Worm (Caenorhabditis elegans) whole organism, young adult: ENCODE results near the gene F25B5.5.

ENCODE experiments used
- B0019.2 ChIP-seq: fragments of 200-800 bp; sonication (Bioruptor generic); conservative IDR thresholded peaks from 2 replicates; pipeline ENCODE4 v1.3.6; 2022; ENCODE audit warnings: missing genetic modification reagents, missing genetic modification characterization, missing compliant biosample characterization
- C17E4.6 ChIP-seq: fragments of 200-800 bp; sonication (Bioruptor generic); IDR thresholded peaks from 2 replicates; pipeline ENCODE4 v1.3.6; 2022; ENCODE audit warnings: missing genetic modification reagents, missing genetic modification characterization, missing compliant biosample characterization
- F33H1.4 ChIP-seq: fragments of 200-800 bp; sonication (Bioruptor generic); IDR thresholded peaks from 2 replicates; pipeline ENCODE4 v1.3.6; 2022; ENCODE audit warnings: missing genetic modification reagents, missing genetic modification characterization, missing compliant biosample characterization
- F49E8.2 ChIP-seq: sonication (generic microtip); optimal IDR thresholded peaks from 3 replicates; lab custom pipeline; 2017; ENCODE audit warnings: missing genetic modification characterization, mild to moderate bottlenecking, missing compliant biosample characterization, antibody characterized with exemption, moderate library complexity; ENCODE audit not compliant: insufficient read depth
- F52B5.7 ChIP-seq: sonication (generic microtip); optimal IDR thresholded peaks from 2 replicates; lab custom pipeline; 2016; ENCODE audit warnings: mild to moderate bottlenecking, missing genetic modification characterization, missing compliant biosample characterization
- F55B11.4 ChIP-seq: sonication (generic microtip); optimal IDR thresholded peaks from 2 replicates; lab custom pipeline; 2016; ENCODE audit warnings: missing compliant biosample characterization, missing genetic modification characterization, borderline replicate concordance; ENCODE audit not compliant: insufficient read depth
- K11D2.4 ChIP-seq: fragments of 200-800 bp; sonication (Bioruptor generic); IDR thresholded peaks from 2 replicates; pipeline ENCODE4 v1.3.6; 2022; ENCODE audit warnings: missing genetic modification reagents, missing genetic modification characterization, missing compliant biosample characterization
- Y53G8AR.9 ChIP-seq: fragments of 200-800 bp; sonication (Bioruptor generic); conservative IDR thresholded peaks from 2 replicates; pipeline ENCODE4 v1.3.6; 2022; ENCODE audit warnings: missing genetic modification reagents, missing genetic modification characterization, missing compliant biosample characterization
- Y56A3A.18 ChIP-seq: fragments of 200-800 bp; sonication (Bioruptor generic); IDR thresholded peaks from 2 replicates; pipeline ENCODE4 v1.3.6; 2022; ENCODE audit warnings: missing genetic modification reagents, missing genetic modification characterization, missing compliant biosample characterization
- Y95B8A.8 ChIP-seq: fragments of 200-800 bp; sonication (Bioruptor generic); IDR thresholded peaks from 2 replicates; pipeline ENCODE4 v1.3.6; 2022; ENCODE audit warnings: missing genetic modification reagents, missing genetic modification characterization, missing compliant biosample characterization
- ZK185.1 ChIP-seq: sonication (generic microtip); optimal IDR thresholded peaks from 2 replicates; lab custom pipeline; 2016; ENCODE audit warnings: mild to moderate bottlenecking, missing genetic modification characterization, missing compliant biosample characterization; ENCODE audit not compliant: poor library complexity, severe bottlenecking
- ama-1 ChIP-seq, 3 experiments: fragments of 150-350 bp in 1 of 3; sonication (generic microtip) in 2 of 3; optimal IDR thresholded peaks; 2 replicates each; lab custom pipeline; 2014 to 2018; ENCODE audit warnings: missing biosample characterization in 2 of 3, missing genetic modification characterization in 2 of 3, missing genetic modification reagents in 2 of 3
- aptf-3 ChIP-seq: fragments of 200-800 bp; sonication (Bioruptor generic); IDR thresholded peaks from 2 replicates; pipeline ENCODE4 v1.3.6; 2022; ENCODE audit warnings: missing genetic modification characterization, missing compliant biosample characterization
- attf-3 ChIP-seq: fragments of 200-800 bp; sonication (Bioruptor generic); conservative IDR thresholded peaks from 2 replicates; pipeline ENCODE4 v1.3.6; 2022; ENCODE audit warnings: missing genetic modification reagents, missing genetic modification characterization, missing compliant biosample characterization
- bed-1 ChIP-seq: fragments of 200-800 bp; sonication (Bioruptor generic); IDR thresholded peaks from 2 replicates; pipeline ENCODE4 v1.3.6; 2022; ENCODE audit warnings: missing genetic modification reagents, missing genetic modification characterization, missing compliant biosample characterization
- cebp-2 ChIP-seq: fragments of 200-800 bp; sonication (Bioruptor generic); IDR thresholded peaks from 2 replicates; pipeline ENCODE4 v1.3.6; 2022; ENCODE audit warnings: missing genetic modification characterization, missing compliant biosample characterization
- ceh-58 ChIP-seq: fragments of 200-800 bp; sonication (Bioruptor generic); IDR thresholded peaks from 2 replicates; pipeline ENCODE4 v1.3.6; 2022; ENCODE audit warnings: missing genetic modification characterization, missing compliant biosample characterization
- ceh-91 ChIP-seq: fragments of 200-800 bp; sonication (Bioruptor generic); IDR thresholded peaks from 2 replicates; pipeline ENCODE4 v1.3.6; 2022; ENCODE audit warnings: missing genetic modification reagents, missing genetic modification characterization, missing compliant biosample characterization
- dox-1 ChIP-seq: fragments of 200-800 bp; sonication (Bioruptor generic); IDR thresholded peaks from 2 replicates; pipeline ENCODE4 v1.3.6; 2022; ENCODE audit warnings: missing genetic modification reagents, missing genetic modification characterization, missing compliant biosample characterization
- efl-1 ChIP-seq: fragments of 150-350 bp; optimal IDR thresholded peaks from 2 replicates; lab custom pipeline; 2014; ENCODE audit warnings: missing biosample characterization, missing genetic modification reagents, missing genetic modification characterization
- ets-4 ChIP-seq: fragments of 200-800 bp; sonication (Bioruptor generic); optimal IDR thresholded peaks from 2 replicates; lab custom pipeline; 2018; ENCODE audit warnings: mild to moderate bottlenecking, missing genetic modification characterization, missing compliant biosample characterization
- hlh-12 ChIP-seq: sonication (generic microtip); optimal IDR thresholded peaks from 2 replicates; lab custom pipeline; 2016; ENCODE audit warnings: missing genetic modification characterization, missing compliant biosample characterization
- hmg-1.2 ChIP-seq: fragments of 200-800 bp; sonication (Bioruptor generic); IDR thresholded peaks from 2 replicates; pipeline ENCODE4 v1.3.6; 2022; ENCODE audit warnings: missing genetic modification reagents, missing genetic modification characterization, missing compliant biosample characterization
- hsf-1 ChIP-seq: fragments of 200-800 bp; sonication (Bioruptor generic); IDR thresholded peaks from 2 replicates; pipeline ENCODE4 v1.3.6; 2022; ENCODE audit warnings: missing genetic modification reagents, missing genetic modification characterization, missing compliant biosample characterization
- lag-1 ChIP-seq: fragments of 200-800 bp; sonication (Bioruptor generic); IDR thresholded peaks from 2 replicates; pipeline ENCODE4 v1.3.6; 2022; ENCODE audit warnings: missing genetic modification reagents, missing genetic modification characterization, missing compliant biosample characterization
- lin-35 ChIP-seq, 3 experiments: fragments of 150-350 bp in 2 of 3; sonication (generic microtip) in 1 of 3; optimal IDR thresholded peaks; 2 replicates each; lab custom pipeline; 2014 to 2018; ENCODE audit warnings: missing biosample characterization in 3 of 3, missing genetic modification characterization in 3 of 3, missing genetic modification reagents in 3 of 3
- lir-1 ChIP-seq: fragments of 200-800 bp; sonication (Bioruptor generic); conservative IDR thresholded peaks from 2 replicates; pipeline ENCODE4 v1.3.6; 2022; ENCODE audit warnings: missing genetic modification reagents, missing genetic modification characterization, missing compliant biosample characterization
- madf-10 ChIP-seq: sonication (generic microtip); optimal IDR thresholded peaks from 2 replicates; lab custom pipeline; 2016; ENCODE audit warnings: mild to moderate bottlenecking, missing genetic modification characterization, missing compliant biosample characterization
- madf-6 ChIP-seq: fragments of 200-800 bp; sonication (Bioruptor generic); IDR thresholded peaks from 2 replicates; pipeline ENCODE4 v1.3.6; 2022; ENCODE audit warnings: missing genetic modification reagents, missing genetic modification characterization, missing compliant biosample characterization
- madf-8 ChIP-seq: fragments of 200-800 bp; sonication (Bioruptor generic); conservative IDR thresholded peaks from 2 replicates; pipeline ENCODE4 v1.3.6; 2022; ENCODE audit warnings: missing genetic modification reagents, missing genetic modification characterization, missing compliant biosample characterization
- mel-28 ChIP-seq: sonication (generic microtip); optimal IDR thresholded peaks from 2 replicates; lab custom pipeline; 2016; ENCODE audit warnings: borderline replicate concordance, mild to moderate bottlenecking, missing genetic modification characterization, missing compliant biosample characterization
- nhr-179 ChIP-seq: sonication (generic microtip); optimal IDR thresholded peaks from 2 replicates; lab custom pipeline; 2016; ENCODE audit warnings: mild to moderate bottlenecking, missing genetic modification characterization, missing compliant biosample characterization
- pha-4 ChIP-seq: fragments of 150-350 bp; sonication (generic microtip); optimal IDR thresholded peaks from 2 replicates; lab custom pipeline; 2014; ENCODE audit warnings: missing biosample characterization, missing genetic modification reagents, missing genetic modification characterization
- snpc-3.4 ChIP-seq: sonication (generic microtip); optimal IDR thresholded peaks from 2 replicates; lab custom pipeline; 2017; ENCODE audit warnings: missing genetic modification characterization, mild to moderate bottlenecking, missing compliant biosample characterization, antibody characterized with exemption, moderate library complexity, missing genotype, missing genetic modification reagents
- tbx-9 ChIP-seq: sonication (generic microtip); optimal IDR thresholded peaks from 2 replicates; lab custom pipeline; 2016; ENCODE audit warnings: borderline replicate concordance, missing genetic modification characterization, inconsistent platforms, missing compliant biosample characterization
- tlf-1 ChIP-seq: fragments of 200-800 bp; sonication (Bioruptor generic); optimal IDR thresholded peaks from 2 replicates; lab custom pipeline; 2018; ENCODE audit warnings: mild to moderate bottlenecking, missing genetic modification characterization, missing compliant biosample characterization
- zfh-2 ChIP-seq: fragments of 200-800 bp; sonication (Bioruptor generic); conservative IDR thresholded peaks from 2 replicates; pipeline ENCODE4 v1.3.6; 2022; ENCODE audit warnings: missing genetic modification reagents, missing genetic modification characterization, missing compliant biosample characterization
- zim-3 ChIP-seq: sonication (generic microtip); optimal IDR thresholded peaks from 2 replicates; lab custom pipeline; 2017; ENCODE audit warnings: mild to moderate bottlenecking, missing genetic modification characterization, moderate library complexity, missing compliant biosample characterization
- ztf-25 ChIP-seq: fragments of 200-800 bp; sonication (Bioruptor generic); IDR thresholded peaks from 2 replicates; pipeline ENCODE4 v1.3.6; 2022; ENCODE audit warnings: missing genetic modification reagents, missing genetic modification characterization, missing compliant biosample characterization
- ztf-26 ChIP-seq: sonication (generic microtip); optimal IDR thresholded peaks from 2 replicates; lab custom pipeline; 2017; ENCODE audit warnings: missing genetic modification characterization, missing compliant biosample characterization
- ztf-28 ChIP-seq: fragments of 200-800 bp; sonication (Bioruptor generic); IDR thresholded peaks from 2 replicates; pipeline ENCODE4 v1.3.6; 2022; ENCODE audit warnings: missing genetic modification reagents, missing genetic modification characterization, missing compliant biosample characterization
- ztf-3 ChIP-seq: fragments of 200-800 bp; sonication (Bioruptor generic); optimal IDR thresholded peaks from 2 replicates; lab custom pipeline; 2018; ENCODE audit warnings: mild to moderate bottlenecking, missing genetic modification characterization, missing compliant biosample characterization

Gene F25B5.5

DNA sequence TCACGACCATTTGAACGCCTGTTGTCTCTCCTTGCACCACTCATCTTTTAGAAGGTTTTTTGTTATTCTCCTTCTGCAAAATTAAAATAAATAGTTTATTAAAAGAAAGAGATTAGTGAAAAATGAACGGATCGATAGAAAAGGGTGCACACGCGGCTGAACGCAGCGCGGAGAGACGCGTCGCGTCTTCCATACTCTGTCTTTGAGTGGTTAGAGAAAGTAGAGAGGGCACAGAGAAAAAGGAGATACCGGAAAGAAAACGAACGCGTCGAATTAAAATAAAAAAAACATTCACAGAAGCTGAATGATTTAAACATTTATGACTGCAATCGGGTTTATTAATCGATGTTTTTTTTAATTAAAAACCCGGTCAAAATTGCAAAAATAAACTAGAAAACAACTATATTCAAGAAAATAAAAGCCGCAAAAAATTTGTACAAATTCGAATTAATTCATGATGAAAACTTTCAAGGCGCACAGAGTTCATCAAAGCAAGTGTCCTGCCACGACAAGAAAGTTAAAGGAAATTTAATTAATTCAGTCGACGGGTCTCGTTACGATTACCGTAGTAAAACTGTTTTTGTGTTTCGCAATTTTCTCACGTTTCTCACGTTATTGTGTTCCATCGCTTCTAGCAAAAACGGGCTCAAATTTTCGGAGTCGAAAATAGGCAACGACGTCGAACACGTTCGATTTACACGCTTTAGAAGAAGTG lies 12.4 kb upstream of the F25B5.5 start, which contains the start of the genes nono-1 and nop-1 (continued):
- no peak for TF ChIP-seq lir-1 (GFP tag; lab: Robert Waterston, UW)
- TF ChIP-seq lag-1 (GFP tag; lab: Robert Waterston, UW): no peak
- no peak for TF ChIP-seq cebp-2 (GFP tag; lab: Robert Waterston, UW)
- TF ChIP-seq tbx-9 (tag; lab: Kevin White, UChicago): no peak
- peak; percentile 45 for TF ChIP-seq F49E8.2 (tag; lab: Kevin White, UChicago)
- peak; percentile 60 for TF ChIP-seq madf-8 (GFP tag; lab: Robert Waterston, UW)
- no peak for TF ChIP-seq nhr-179 (tag; lab: Kevin White, UChicago)
- TF ChIP-seq F33H1.4 (GFP tag; lab: Robert Waterston, UW): peak; percentile 89
- no peak for TF ChIP-seq F52B5.7 (tag; lab: Kevin White, UChicago)
- no peak for TF ChIP-seq attf-3
- TF ChIP-seq ceh-58: no peak
- no peak for TF ChIP-seq Y95B8A.8
- no peak for TF ChIP-seq tlf-1
- no peak for TF ChIP-seq Y53G8AR.9 (GFP tag; lab: Robert Waterston, UW)
- no peak for TF ChIP-seq F55B11.4 (tag; lab: Kevin White, UChicago)
- TF ChIP-seq ZK185.1 (tag; lab: Kevin White, UChicago): no peak
- TF ChIP-seq ztf-28 (GFP tag; lab: Robert Waterston, UW): no peak
- no peak for TF ChIP-seq mel-28 (tag; lab: Kevin White, UChicago)
- no peak for TF ChIP-seq ztf-3
- no peak for TF ChIP-seq hlh-12 (tag; lab: Kevin White, UChicago)
- no peak for TF ChIP-seq pha-4 (tag; lab: Kevin White, UChicago)
- peak; percentile 87 for TF ChIP-seq madf-6
- TF ChIP-seq zfh-2: no peak
- TF ChIP-seq B0019.2 (GFP tag; lab: Robert Waterston, UW): no peak
- peak; percentile 49 for TF ChIP-seq ceh-91
- TF ChIP-seq lin-35 (GFP tag; optimal IDR thresholded peaks at IDR 0.05; lab: Kevin White, UChicago): no peak
- no peak for TF ChIP-seq hsf-1 (GFP tag; lab: Robert Waterston, UW)
- no peak for TF ChIP-seq aptf-3 (GFP tag; lab: Robert Waterston, UW)
- TF ChIP-seq C17E4.6 (GFP tag; lab: Robert Waterston, UW): no peak
- no peak for TF ChIP-seq Y56A3A.18 (GFP tag; lab: Robert Waterston, UW)
- TF ChIP-seq efl-1 (GFP tag; lab: Kevin White, UChicago): peak; percentile 37
- no peak for TF ChIP-seq zim-3 (tag; lab: Kevin White, UChicago)
- no peak for TF ChIP-seq madf-10 (tag; lab: Kevin White, UChicago)
- TF ChIP-seq ztf-26: no peak
- no peak for TF ChIP-seq ama-1 (optimal IDR thresholded peaks at IDR 0.05; lab: Kevin White, UChicago)
- no peak for TF ChIP-seq ama-1 (GFP tag; optimal IDR thresholded peaks at IDR 0.05; lab: Kevin White, UChicago)
- TF ChIP-seq dox-1 (GFP tag; lab: Robert Waterston, UW): no peak
- no peak for TF ChIP-seq K11D2.4
- no peak for TF ChIP-seq bed-1
- TF ChIP-seq hmg-1.2: peak; percentile 17; the same call in 1 of the 2 replicates
- TF ChIP-seq ztf-25: no peak
- TF ChIP-seq ets-4: no peak
- TF ChIP-seq snpc-3.4 (tag; lab: Kevin White, UChicago): no peak
- TF ChIP-seq, all 124 proteins: peak for 12
